Fruit fly (Drosophila melanogaster) whole organism, prepupa: Measurements from ENCODE around the gene CG12206.

Source experiments
- CG3032 ChIP-seq: fragments of 200-800 bp; optimal IDR thresholded peaks from 2 replicates; lab custom pipeline; 2019; ENCODE audit warnings: missing biosample characterization, mild to moderate bottlenecking, missing genetic modification characterization, moderate library complexity
- CG6854 ChIP-seq: fragments of 200-800 bp; sonication (Bioruptor generic); optimal IDR thresholded peaks from 2 replicates; lab custom pipeline; 2017; ENCODE audit warnings: missing biosample characterization, mild to moderate bottlenecking, missing genetic modification characterization
- Hr38 ChIP-seq: sonication (Bioruptor generic); optimal IDR thresholded peaks from 2 replicates; lab custom pipeline; 2016; ENCODE audit warnings: missing biosample characterization, missing genetic modification characterization
- Smox ChIP-seq: fragments of 200-800 bp; sonication (Bioruptor generic); optimal IDR thresholded peaks from 3 replicates; lab custom pipeline; 2016; ENCODE audit warnings: missing biosample characterization, missing genetic modification characterization
- esn ChIP-seq: fragments of 200-800 bp; sonication (Bioruptor generic); optimal IDR thresholded peaks from 2 replicates; lab custom pipeline; 2016; ENCODE audit warnings: missing biosample characterization, mild to moderate bottlenecking, missing genetic modification characterization, moderate library complexity

DNA sequence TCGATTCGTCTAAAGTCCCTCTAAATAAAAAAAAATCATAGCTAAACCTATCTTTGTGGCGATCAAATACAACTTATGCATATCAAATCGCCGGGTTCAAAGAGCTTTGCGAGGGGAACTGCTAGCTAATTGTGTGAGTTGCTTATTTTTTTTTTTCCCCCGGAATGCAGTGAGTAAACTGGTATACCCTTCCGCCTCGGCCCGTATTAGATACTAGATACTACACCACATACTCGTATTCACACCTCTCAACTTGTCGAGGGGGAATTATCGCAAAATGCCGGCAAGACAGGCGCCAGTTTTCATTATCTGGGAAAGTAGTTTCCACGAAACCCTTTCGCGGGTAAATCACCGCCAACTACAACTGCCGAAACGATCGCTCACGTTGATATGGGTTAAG, 28.2 kb downstream of the CG12206 start:
- TF ChIP-seq Hr38 (GFP tag; lab: Kevin White, UChicago), result no peak
- no peak for TF ChIP-seq Smox (GFP tag; lab: Kevin White, UChicago)
- TF ChIP-seq esn (GFP tag; lab: Kevin White, UChicago), result no peak
- TF ChIP-seq CG6854 (GFP tag; lab: Kevin White, UChicago), result no peak
- no peak for TF ChIP-seq CG3032 (tag; lab: Kevin White, UChicago)
